Worm (Caenorhabditis elegans): ENCODE results near the gene cct-1.
A peak's percentile ranks its signal among the peaks of the same experiment; 100 is the strongest.

cct-1 gene

DNA sequence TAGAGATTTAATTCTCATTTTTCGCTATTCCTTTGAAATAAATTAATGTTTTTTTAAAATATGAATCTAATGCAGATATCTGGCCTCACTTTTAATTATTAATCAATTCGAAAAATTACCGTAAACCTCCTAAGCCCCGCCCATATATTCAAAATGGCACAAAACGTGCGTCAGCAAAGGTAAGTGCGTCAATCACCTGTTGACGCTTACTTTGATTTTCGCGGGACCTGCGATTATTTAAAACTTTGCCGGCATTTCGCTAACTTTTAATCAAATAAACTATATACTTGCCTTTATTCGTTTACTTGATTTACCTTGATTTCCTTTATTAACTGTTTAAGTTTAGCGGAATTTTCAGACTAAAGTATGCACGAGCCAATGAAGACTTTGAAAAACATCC lies 27.3 kb upstream of the cct-1 start, which contains the start of gene pch-2 (continued):
- no peak for TF ChIP-seq rpc-1 (optimal IDR thresholded peaks at IDR 0.05)
- no peak for TF ChIP-seq rpc-1 (tag; optimal IDR thresholded peaks at IDR 0.05)
- TF ChIP-seq ztf-26 (tag; optimal IDR thresholded peaks at IDR 0.05), result no peak
- no peak for TF ChIP-seq ceh-79 (tag; optimal IDR thresholded peaks at IDR 0.05)
- TF ChIP-seq nhr-120 (GFP tag; IDR thresholded peaks at IDR 0.05), result no peak
- TF ChIP-seq dpl-1 (GFP tag; optimal IDR thresholded peaks at IDR 0.05), result peak; percentile 58
- TF ChIP-seq unc-130 (GFP tag; optimal IDR thresholded peaks at IDR 0.05), result no peak
- no peak for TF ChIP-seq Y53F4B.3 (GFP tag; IDR thresholded peaks at IDR 0.05)
- TF ChIP-seq Y79H2A.3 (GFP tag; conservative IDR thresholded peaks at IDR 0.05), result no peak
- no peak for TF ChIP-seq ekl-4 (GFP tag; IDR thresholded peaks at IDR 0.05)
- TF ChIP-seq snpc-1.3 (tag; optimal IDR thresholded peaks at IDR 0.05; ENCODE audit: insufficient read depth), result peak; percentile 11
- TF ChIP-seq F49E8.2 (tag; optimal IDR thresholded peaks at IDR 0.05; ENCODE audit: insufficient read depth), result no peak
- TF ChIP-seq repo-1 (tag; optimal IDR thresholded peaks at IDR 0.05), result no peak
- TF ChIP-seq T07F8.4 (tag; optimal IDR thresholded peaks at IDR 0.05), result no peak
- no peak for TF ChIP-seq die-1 (tag; optimal IDR thresholded peaks at IDR 0.05)
- TF ChIP-seq chd-7 (tag; optimal IDR thresholded peaks at IDR 0.05), result no peak
- no peak; the same call in 1 of the 2 replicates for TF ChIP-seq hmg-1.2 (GFP tag; IDR thresholded peaks at IDR 0.05)
- TF ChIP-seq akir-1 (GFP tag; optimal IDR thresholded peaks at IDR 0.05), result no peak
- peak; percentile 72 for TF ChIP-seq dox-1 (GFP tag; IDR thresholded peaks at IDR 0.05)
- peak; percentile 79 for TF ChIP-seq madf-6 (GFP tag; IDR thresholded peaks at IDR 0.05)
- TF ChIP-seq B0336.3 (GFP tag; IDR thresholded peaks at IDR 0.05), result no peak
- no peak for TF ChIP-seq zfh-2 (GFP tag; conservative IDR thresholded peaks at IDR 0.05)
- TF ChIP-seq cebp-1 (GFP tag; IDR thresholded peaks at IDR 0.05), result no peak
- TF ChIP-seq cebp-1 (tag; optimal IDR thresholded peaks at IDR 0.05), result no peak
- TF ChIP-seq attf-3 (GFP tag; conservative IDR thresholded peaks at IDR 0.05), result peak; percentile 61
- TF ChIP-seq D2030.7 (GFP tag; IDR thresholded peaks at IDR 0.05), result peak; percentile 40; the same call in 1 of the 2 replicates
- TF ChIP-seq ztf-3 (GFP tag; optimal IDR thresholded peaks at IDR 0.05), result no peak
- TF ChIP-seq B0019.2 (GFP tag; conservative IDR thresholded peaks at IDR 0.05), result no peak
- TF ChIP-seq lin-35 (GFP tag; optimal IDR thresholded peaks at IDR 0.05), result peak in 1 of 3 experiments; percentile 14
- TF ChIP-seq sptf-2 (GFP tag; optimal IDR thresholded peaks at IDR 0.05), result no peak
- TF ChIP-seq C17E4.6 (GFP tag; IDR thresholded peaks at IDR 0.05), result no peak
- TF ChIP-seq lag-1 (GFP tag; IDR thresholded peaks at IDR 0.05), result no peak
- TF ChIP-seq K12H6.12 (tag; optimal IDR thresholded peaks at IDR 0.05), result no peak
- TF ChIP-seq F52B5.7 (tag; optimal IDR thresholded peaks at IDR 0.05), result no peak
- no peak for TF ChIP-seq nfyb-1 (GFP tag; IDR thresholded peaks at IDR 0.05)
- no peak for TF ChIP-seq snpc-1.1 (tag; optimal IDR thresholded peaks at IDR 0.05; ENCODE audit: insufficient read depth)
- TF ChIP-seq hrde-1 (tag; optimal IDR thresholded peaks at IDR 0.05; ENCODE audit: borderline replicate concordance), result no peak
- no peak for TF ChIP-seq nhr-27 (tag; optimal IDR thresholded peaks at IDR 0.05)
- TF ChIP-seq mel-28 (tag; optimal IDR thresholded peaks at IDR 0.05; ENCODE audit: borderline replicate concordance), result no peak
- TF ChIP-seq ceh-100 (GFP tag; IDR thresholded peaks at IDR 0.05), result no peak
- TF ChIP-seq Y95B8A.8 (GFP tag; IDR thresholded peaks at IDR 0.05), result no peak
- TF ChIP-seq mcd-1 (GFP tag; IDR thresholded peaks at IDR 0.05), result no peak
- TF ChIP-seq F57C9.4 (tag; optimal IDR thresholded peaks at IDR 0.05), result no peak
- TF ChIP-seq dpff-1 (tag; optimal IDR thresholded peaks at IDR 0.05), result no peak
- no peak for TF ChIP-seq him-1 (tag; optimal IDR thresholded peaks at IDR 0.05)
- no peak for TF ChIP-seq snpc-4 (GFP tag; optimal IDR thresholded peaks at IDR 0.05)
- TF ChIP-seq snpc-4 (tag; optimal IDR thresholded peaks at IDR 0.05), result peak in 1 of 4 experiments; percentile 50
- no peak for TF ChIP-seq bed-2 (GFP tag; IDR thresholded peaks at IDR 0.05)
- TF ChIP-seq Y56A3A.18 (GFP tag; IDR thresholded peaks at IDR 0.05), result no peak
- no peak for TF ChIP-seq cebp-2 (GFP tag; IDR thresholded peaks at IDR 0.05)

Measured in whole organism, young adult.